Worm (Caenorhabditis elegans): ENCODE results near the gene exc-1.
A peak's percentile ranks its signal among the peaks of the same experiment; 100 is the strongest.

The exc-1 gene

ce11 chrX:15487162-15487561 is 10.0 kb upstream of the exc-1 start:
- no peak for TF ChIP-seq ahr-1 (tag; optimal IDR thresholded peaks at IDR 0.05)
- peak; percentile 46 for TF ChIP-seq elt-2 (tag; optimal IDR thresholded peaks at IDR 0.05)
- no peak for TF ChIP-seq pqm-1 (tag; optimal IDR thresholded peaks at IDR 0.05)
- TF ChIP-seq sdc-2 (tag; optimal IDR thresholded peaks at IDR 0.05): no peak
- TF ChIP-seq lin-11 (tag; optimal IDR thresholded peaks at IDR 0.05): no peak
- TF ChIP-seq ceh-31 (tag; optimal IDR thresholded peaks at IDR 0.05): no peak
- TF ChIP-seq pha-4 (tag; optimal IDR thresholded peaks at IDR 0.05): no peak
- TF ChIP-seq ceh-14 (tag; optimal IDR thresholded peaks at IDR 0.05): no peak

- no peak for TF ChIP-seq fax-1 (tag; optimal IDR thresholded peaks at IDR 0.05)
- no peak for TF ChIP-seq nhr-232 (tag; optimal IDR thresholded peaks at IDR 0.05)
Observed at ce11 chrX:15485262-15485661, 8.1 kb upstream of the exc-1 start.

- no peak for TF ChIP-seq ceh-18 (tag; optimal IDR thresholded peaks at IDR 0.05)
Observed at ce11 chrX:15478717-15479116, 1.5 kb upstream of the exc-1 start, which contains the start of gene gcy-36. Gene gcy-36, plus strand, starts transcription at chrX:15479017.

- TF ChIP-seq rnt-1 (tag; optimal IDR thresholded peaks at IDR 0.05) (peak; percentile 84), dve-1 (tag; optimal IDR thresholded peaks at IDR 0.05) (no peak)
Observed at ce11 chrX:15469957-15470548, 7.2 kb downstream of the exc-1 start.

ce11 chrX:15468657-15469056 is 8.6 kb downstream of the exc-1 start:
- TF ChIP-seq fkh-10 (GFP tag; optimal IDR thresholded peaks at IDR 0.05): no peak

- TF ChIP-seq unc-42 (tag; optimal IDR thresholded peaks at IDR 0.05): no peak
Observed at ce11 chrX:15466032-15466431, 11.2 kb downstream of the exc-1 start, which contains the start of gene sprr-1. Gene sprr-1, plus strand, starts transcription at chrX:15466300.

- TF ChIP-seq unc-42 (tag; optimal IDR thresholded peaks at IDR 0.05): peak; percentile 32
- no peak for TF ChIP-seq tbx-7 (tag; optimal IDR thresholded peaks at IDR 0.05)
Observed at ce11 chrX:15465050-15465449, 12.2 kb downstream of the exc-1 start.

ce11 chrX:15446292-15446794 is 30.9 kb downstream of the exc-1 start, which contains the start of gene R03A10.5:
Gene R03A10.5, plus strand, starts transcription at chrX:15446722.
- TF ChIP-seq unc-55 (GFP tag; optimal IDR thresholded peaks at IDR 0.05) (no peak), ceh-24 (tag; optimal IDR thresholded peaks at IDR 0.05) (no peak), ceh-9 (tag; optimal IDR thresholded peaks at IDR 0.05) (no peak), dmd-4 (tag; optimal IDR thresholded peaks at IDR 0.05; ENCODE audit: borderline replicate concordance) (no peak), odd-2 (tag; optimal IDR thresholded peaks at IDR 0.05) (no peak), pat-9 (tag; optimal IDR thresholded peaks at IDR 0.05) (no peak), ceh-2 (tag; optimal IDR thresholded peaks at IDR 0.05) (no peak), tbx-2 (tag; optimal IDR thresholded peaks at IDR 0.05) (no peak), che-1 (tag; optimal IDR thresholded peaks at IDR 0.05) (no peak), sox-4 (tag; optimal IDR thresholded peaks at IDR 0.05) (no peak), lim-6 (tag; optimal IDR thresholded peaks at IDR 0.05) (no peak)

- TF ChIP-seq ceh-9 (tag; optimal IDR thresholded peaks at IDR 0.05) (no peak), fkh-10 (GFP tag; optimal IDR thresholded peaks at IDR 0.05) (no peak), gmeb-2 (tag; optimal IDR thresholded peaks at IDR 0.05) (no peak), sox-2 (GFP tag; IDR thresholded peaks at IDR 0.05) (no peak), nhr-11 (tag; optimal IDR thresholded peaks at IDR 0.05) (no peak), ceh-2 (tag; optimal IDR thresholded peaks at IDR 0.05) (no peak), ttx-3 (tag; optimal IDR thresholded peaks at IDR 0.05) (no peak), hlh-8 (tag; optimal IDR thresholded peaks at IDR 0.05) (no peak), eyg-1 (tag; optimal IDR thresholded peaks at IDR 0.05) (no peak), fkh-6 (tag; optimal IDR thresholded peaks at IDR 0.05) (no peak), sdc-2 (tag; optimal IDR thresholded peaks at IDR 0.05) (no peak), pax-1 (tag; optimal IDR thresholded peaks at IDR 0.05) (no peak)
Observed at ce11 chrX:15441686-15442067, 35.5 kb downstream of the exc-1 start, which contains the start of gene nkat-3. Gene nkat-3, plus strand, starts transcription at chrX:15441731.
